Worm (Caenorhabditis elegans): Measurements from ENCODE around the gene cash-1.

- TF ChIP-seq nhr-84 (tag; optimal IDR thresholded peaks at IDR 0.05) (no peak), rnt-1 (tag; optimal IDR thresholded peaks at IDR 0.05) (no peak), snpc-4 (tag; optimal IDR thresholded peaks at IDR 0.05) (no peak), Y116A8C.19 (tag; optimal IDR thresholded peaks at IDR 0.05; ENCODE audit: borderline replicate concordance) (no peak)
Observed at ce11 chrV:10393708-10394107, 31.6 kb downstream of the cash-1 start.

Data from whole organism, L1 larva.